Fruit fly (Drosophila melanogaster): ENCODE measurements around the gene dgrn.

Gene dgrn

dm6 chr3R:5791497-5791896 is 32.9 kb upstream of the dgrn start, which contains the start of gene Hpf1:
Gene Hpf1, plus strand, starts transcription at chr3R:5791879.
- TF ChIP-seq CG32264 (GFP tag; optimal IDR thresholded peaks at IDR 0.05), result peak; percentile 98
- no peak for TF ChIP-seq N (GFP tag; optimal IDR thresholded peaks at IDR 0.05)
- TF ChIP-seq tai (GFP tag; optimal IDR thresholded peaks at IDR 0.05), result no peak
- no peak for TF ChIP-seq usp (GFP tag; optimal IDR thresholded peaks at IDR 0.05)
- TF ChIP-seq OdsH (GFP tag; optimal IDR thresholded peaks at IDR 0.05), result peak; percentile 99
- TF ChIP-seq pan (optimal IDR thresholded peaks at IDR 0.05), result no peak
- peak; percentile 99 for TF ChIP-seq br (GFP tag; optimal IDR thresholded peaks at IDR 0.05)
- peak; percentile 99 for TF ChIP-seq ey (GFP tag; optimal IDR thresholded peaks at IDR 0.05)
- TF ChIP-seq rgr (GFP tag; optimal IDR thresholded peaks at IDR 0.05), result peak; percentile 100
- TF ChIP-seq h (GFP tag; optimal IDR thresholded peaks at IDR 0.05), result peak; percentile 99
- TF ChIP-seq psq (GFP tag; optimal IDR thresholded peaks at IDR 0.05), result peak; percentile 98
- TF ChIP-seq brk (GFP tag; optimal IDR thresholded peaks at IDR 0.05), result no peak
- peak; percentile 96 to 99 for TF ChIP-seq foxo (GFP tag; optimal IDR thresholded peaks at IDR 0.05)
- no peak for TF ChIP-seq Dif (GFP tag; optimal IDR thresholded peaks at IDR 0.05; ENCODE audit: partially characterized antibody)
- TF ChIP-seq sage (GFP tag; optimal IDR thresholded peaks at IDR 0.05), result peak; percentile 97
- TF ChIP-seq Rel (GFP tag; optimal IDR thresholded peaks at IDR 0.05), result peak; percentile 94
- TF ChIP-seq Rel (tag; optimal IDR thresholded peaks at IDR 0.05), result peak; percentile 92
- peak; percentile 98 for TF ChIP-seq sv (GFP tag; optimal IDR thresholded peaks at IDR 0.05)
- TF ChIP-seq dmrt93B (GFP tag; optimal IDR thresholded peaks at IDR 0.05), result peak; percentile 98
- TF ChIP-seq Vsx2 (GFP tag; optimal IDR thresholded peaks at IDR 0.05; ENCODE audit: partially characterized antibody), result no peak
- peak; percentile 96 for TF ChIP-seq GATAd (GFP tag; optimal IDR thresholded peaks at IDR 0.05)
- TF ChIP-seq woc (GFP tag; optimal IDR thresholded peaks at IDR 0.05), result peak; percentile 98
- no peak for TF ChIP-seq Abd-B (GFP tag; optimal IDR thresholded peaks at IDR 0.05)
- TF ChIP-seq Sp1 (GFP tag; optimal IDR thresholded peaks at IDR 0.05), result peak; percentile 99
- no peak for TF ChIP-seq Dfd (GFP tag; optimal IDR thresholded peaks at IDR 0.05)
- TF ChIP-seq Mio (GFP tag; optimal IDR thresholded peaks at IDR 0.05), result peak; percentile 92
- TF ChIP-seq Hnf4 (GFP tag; optimal IDR thresholded peaks at IDR 0.05), result peak; percentile 99
- TF ChIP-seq Jra (GFP tag; optimal IDR thresholded peaks at IDR 0.05), result peak; percentile 98
- no peak for TF ChIP-seq lola (GFP tag; optimal IDR thresholded peaks at IDR 0.05)
- peak; percentile 63 for TF ChIP-seq jim (GFP tag; optimal IDR thresholded peaks at IDR 0.05)
- peak; percentile 98 for TF ChIP-seq CG9705 (GFP tag; optimal IDR thresholded peaks at IDR 0.05)
- TF ChIP-seq dl (GFP tag; optimal IDR thresholded peaks at IDR 0.05; ENCODE audit: insufficient read depth in 1 of 2, partially characterized antibody in 2 of 2), result no peak
- TF ChIP-seq fru (GFP tag; optimal IDR thresholded peaks at IDR 0.05), result peak; percentile 99
- peak; percentile 21 for TF ChIP-seq Myc (optimal IDR thresholded peaks at IDR 0.05)
- TF ChIP-seq Hr83 (GFP tag; optimal IDR thresholded peaks at IDR 0.05; ENCODE audit: poor library complexity, severe bottlenecking), result peak; percentile 86
- peak; percentile 95 for TF ChIP-seq dsf (GFP tag; optimal IDR thresholded peaks at IDR 0.05; ENCODE audit: borderline replicate concordance)
- TF ChIP-seq Hr78 (GFP tag; optimal IDR thresholded peaks at IDR 0.05), result no peak
- no peak for TF ChIP-seq CrebA (GFP tag; optimal IDR thresholded peaks at IDR 0.05; ENCODE audit: borderline replicate concordance)
- peak; percentile 99 for TF ChIP-seq HLH106 (tag; optimal IDR thresholded peaks at IDR 0.05)

DNA sequence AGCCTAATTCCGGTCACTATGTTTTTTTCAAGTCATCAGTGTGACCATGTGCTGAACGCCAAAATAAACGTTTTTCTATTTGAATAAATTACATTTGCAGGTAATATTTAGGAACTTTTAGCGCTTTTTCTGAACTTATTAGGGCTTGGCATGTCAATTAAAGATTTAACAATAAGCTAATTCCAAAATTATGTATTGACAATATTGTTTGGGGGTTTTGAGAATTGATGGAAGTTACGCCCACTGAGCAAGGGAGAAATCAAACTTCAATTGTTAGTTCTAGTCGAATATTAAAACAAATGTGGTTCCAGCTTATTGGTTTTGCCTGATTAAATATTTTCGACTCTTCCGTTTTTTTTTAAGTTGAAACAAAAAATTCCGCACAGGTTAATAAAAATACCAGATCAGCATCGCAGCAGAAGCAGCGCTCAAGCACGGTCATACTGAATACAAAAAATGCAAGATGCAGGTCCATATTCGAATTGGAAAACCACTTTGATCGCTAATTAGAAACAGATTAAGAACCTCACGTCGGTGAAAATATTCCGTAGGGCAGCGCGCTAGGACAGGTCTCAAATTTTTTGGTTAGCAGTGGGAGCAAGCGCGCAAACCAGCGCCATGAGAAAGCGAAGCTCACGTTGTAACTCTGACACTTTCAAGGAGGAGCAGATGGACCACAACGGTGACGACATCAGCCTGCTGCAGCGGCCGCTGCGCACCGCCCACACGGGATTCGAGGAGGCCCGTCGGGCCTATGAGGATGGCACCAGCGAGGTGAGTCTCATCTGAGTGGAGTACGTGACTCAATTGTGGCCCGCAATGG is 29.9 kb upstream of the dgrn start, which contains the start of the genes PSMG1 and CG10979:
Gene PSMG1, minus strand, starts transcription at position 51 of the 823 bp plus-strand sequence.
Gene CG10979, plus strand, starts transcription at position 439 of the 823 bp plus-strand sequence.
- no peak for TF ChIP-seq Hr78 (GFP tag; optimal IDR thresholded peaks at IDR 0.05)
- TF ChIP-seq tai (GFP tag; optimal IDR thresholded peaks at IDR 0.05), result no peak
- no peak for TF ChIP-seq CG32264 (GFP tag; optimal IDR thresholded peaks at IDR 0.05)
- no peak for TF ChIP-seq dmrt93B (GFP tag; optimal IDR thresholded peaks at IDR 0.05)
- TF ChIP-seq Jra (GFP tag; optimal IDR thresholded peaks at IDR 0.05), result no peak
